Worm (Caenorhabditis elegans): ENCODE measurements around the gene DH11.2.

DNA sequence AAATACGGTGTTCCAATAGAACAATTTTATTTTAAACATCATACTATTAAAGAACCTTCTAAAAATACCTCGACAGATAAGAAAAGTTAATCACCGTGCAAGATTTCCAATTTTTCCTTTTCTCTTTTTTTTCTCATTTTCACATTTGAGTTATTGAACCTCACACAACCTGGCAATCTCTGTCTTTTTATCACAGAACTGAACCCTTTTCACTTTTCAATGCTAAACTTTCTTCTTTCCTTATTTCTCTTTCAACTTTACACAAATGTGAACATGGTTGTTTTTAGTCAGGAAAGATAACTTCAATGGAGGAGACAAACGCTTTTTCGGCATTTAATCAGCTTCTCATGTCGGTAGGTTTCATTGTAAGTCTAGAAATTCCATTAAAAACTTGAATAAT lies 40.2 kb downstream of the DH11.2 start, which contains the start of gene T05H10.4:
- no peak for TF ChIP-seq unc-86 (tag; optimal IDR thresholded peaks at IDR 0.05)
- no peak for TF ChIP-seq pag-3 (tag; optimal IDR thresholded peaks at IDR 0.05; ENCODE audit: borderline replicate concordance)
- TF ChIP-seq ceh-9 (tag; optimal IDR thresholded peaks at IDR 0.05), result no peak
- TF ChIP-seq pqm-1 (tag; optimal IDR thresholded peaks at IDR 0.05), result no peak

All from whole organism, late embryonic.